Fruit fly (Drosophila melanogaster) whole organism, embryonic: Measurements from ENCODE around the gene CG8993.

Experiments
- CG10267 ChIP-seq: fragments of 200-800 bp; sonication (Bioruptor generic); optimal IDR thresholded peaks from 2 replicates; lab custom pipeline; 2018; ENCODE audit warnings: missing biosample characterization, mild to moderate bottlenecking, missing genetic modification characterization, moderate library complexity
- CG10979 ChIP-seq: fragments of 200-800 bp; sonication (Bioruptor generic); optimal IDR thresholded peaks from 2 replicates; lab custom pipeline; 2018; ENCODE audit warnings: missing biosample characterization, mild to moderate bottlenecking, missing genetic modification characterization, moderate library complexity
- CG11456 ChIP-seq: fragments of 200-800 bp; sonication (Bioruptor generic); IDR thresholded peaks from 3 replicates; pipeline ENCODE4 v1.3.6; 2022; ENCODE audit warnings: missing biosample characterization, missing genetic modification characterization
- CG11696 ChIP-seq: fragments of 200-800 bp; sonication (Bioruptor generic); IDR thresholded peaks from 2 replicates; pipeline ENCODE4 v1.3.6; 2022; ENCODE audit warnings: missing biosample characterization, missing genetic modification characterization
- CG1602 ChIP-seq: fragments of 200-800 bp; sonication (Bioruptor generic); optimal IDR thresholded peaks from 3 replicates; lab custom pipeline; 2016; ENCODE audit warnings: missing biosample characterization, missing genetic modification characterization
- CG16779 ChIP-seq: fragments of 200-800 bp; sonication (Bioruptor generic); IDR thresholded peaks from 2 replicates; pipeline ENCODE4 v1.3.6; 2022; ENCODE audit warnings: missing biosample characterization, missing genetic modification characterization
- CG17912 ChIP-seq: fragments of 200-800 bp; sonication (Bioruptor generic); optimal IDR thresholded peaks from 2 replicates; lab custom pipeline; 2018; ENCODE audit warnings: missing biosample characterization, mild to moderate bottlenecking, missing genetic modification characterization
- CG18619 ChIP-seq: fragments of 200-800 bp; sonication (Bioruptor generic); optimal IDR thresholded peaks from 3 replicates; lab custom pipeline; 2017; ENCODE audit warnings: missing biosample characterization, mild to moderate bottlenecking, missing genetic modification characterization
- CG2116 ChIP-seq: fragments of 200-800 bp; sonication (Bioruptor generic); optimal IDR thresholded peaks from 3 replicates; lab custom pipeline; 2018; ENCODE audit warnings: missing biosample characterization, mild to moderate bottlenecking, missing genetic modification characterization
- CG2202 ChIP-seq: fragments of 200-800 bp; sonication (Bioruptor generic); optimal IDR thresholded peaks from 2 replicates; lab custom pipeline; 2018; ENCODE audit warnings: missing biosample characterization, mild to moderate bottlenecking, missing genetic modification characterization
- CG32532 ChIP-seq: fragments of 200-800 bp; sonication (Bioruptor generic); IDR thresholded peaks from 2 replicates; pipeline ENCODE4 v1.3.6; 2022; ENCODE audit warnings: missing biosample characterization, missing genetic modification characterization
- CG3281 ChIP-seq: fragments of 200-800 bp; sonication (Bioruptor generic); optimal IDR thresholded peaks from 3 replicates; lab custom pipeline; 2017; ENCODE audit warnings: missing biosample characterization, mild to moderate bottlenecking, missing genetic modification characterization
- CG3847 ChIP-seq: fragments of 200-800 bp; sonication (Bioruptor generic); IDR thresholded peaks from 2 replicates; pipeline ENCODE4 v1.3.6; 2022; ENCODE audit warnings: missing biosample characterization, missing genetic modification characterization
- CG4707 ChIP-seq: fragments of 200-800 bp; sonication (Bioruptor generic); optimal IDR thresholded peaks from 2 replicates; lab custom pipeline; 2018; ENCODE audit warnings: missing biosample characterization, mild to moderate bottlenecking, missing genetic modification characterization, moderate library complexity
- CG6689 ChIP-seq: fragments of 200-800 bp; sonication (Bioruptor generic); IDR thresholded peaks from 2 replicates; pipeline ENCODE4 v1.3.6; 2022; ENCODE audit warnings: missing biosample characterization, missing genetic modification characterization
- CG7786 ChIP-seq: fragments of 200-800 bp; sonication (Bioruptor generic); optimal IDR thresholded peaks from 2 replicates; lab custom pipeline; 2016; ENCODE audit warnings: missing biosample characterization, missing genetic modification characterization
- CG7928 ChIP-seq: fragments of 200-800 bp; sonication (Bioruptor generic); optimal IDR thresholded peaks from 2 replicates; lab custom pipeline; 2017; ENCODE audit warnings: missing biosample characterization, mild to moderate bottlenecking, missing genetic modification characterization
- CG8388 ChIP-seq: fragments of 200-800 bp; sonication (Bioruptor generic); optimal IDR thresholded peaks from 2 replicates; lab custom pipeline; 2019; ENCODE audit warnings: missing biosample characterization, mild to moderate bottlenecking, missing genetic modification characterization, moderate library complexity
- Dbx ChIP-seq: fragments of 200-800 bp; sonication (Bioruptor generic); IDR thresholded peaks from 3 replicates; pipeline ENCODE4 v1.3.6; 2022; ENCODE audit warnings: missing biosample characterization, missing genetic modification characterization
- ERR ChIP-seq: fragments of 200-800 bp; sonication (Bioruptor generic); optimal IDR thresholded peaks from 2 replicates; lab custom pipeline; 2016; ENCODE audit warnings: missing biosample characterization, missing genetic modification characterization
- HLH54F ChIP-seq: fragments of 200-800 bp; sonication (Bioruptor generic); optimal IDR thresholded peaks from 3 replicates; lab custom pipeline; 2016; ENCODE audit warnings: missing biosample characterization, missing genetic modification characterization
- NC2α ChIP-seq: fragments of 200-800 bp; sonication (Bioruptor generic); optimal IDR thresholded peaks from 2 replicates; lab custom pipeline; 2016; ENCODE audit warnings: missing biosample characterization, missing genetic modification characterization
- Nf-YB ChIP-seq: fragments of 200-800 bp; sonication (Bioruptor generic); optimal IDR thresholded peaks from 3 replicates; lab custom pipeline; 2019; ENCODE audit warnings: missing biosample characterization, mild to moderate bottlenecking, missing genetic modification characterization, moderate library complexity
- Poxn ChIP-seq: fragments of 200-800 bp; sonication (Bioruptor generic); IDR thresholded peaks from 2 replicates; pipeline ENCODE4 v1.3.6; 2022; ENCODE audit warnings: missing biosample characterization, missing genetic modification characterization
- Stat92E ChIP-seq, 3 experiments: fragments of >200 bp in 2 of 3; fragments of 200-800 bp in 1 of 3; sonication (Bioruptor generic) in 1 of 3; optimal IDR thresholded peaks; 2 replicates each; lab custom pipeline; 2017 to 2019; ENCODE audit warnings: missing biosample characterization in 3 of 3, missing genetic modification characterization in 3 of 3, mild to moderate bottlenecking in 1 of 3, moderate library complexity in 1 of 3
- Xbp1 ChIP-seq: fragments of 200-800 bp; sonication (Bioruptor generic); optimal IDR thresholded peaks from 3 replicates; lab custom pipeline; 2016; ENCODE audit warnings: missing biosample characterization, mild to moderate bottlenecking, missing genetic modification characterization
- Xrp1 ChIP-seq: fragments of 200-800 bp; sonication (Bioruptor generic); IDR thresholded peaks from 2 replicates; pipeline ENCODE4 v1.3.6; 2022; ENCODE audit warnings: missing biosample characterization, missing genetic modification characterization
- bcd ChIP-seq: fragments of 200-800 bp; sonication (Bioruptor generic); optimal IDR thresholded peaks from 2 replicates; lab custom pipeline; 2017; ENCODE audit warnings: missing biosample characterization, mild to moderate bottlenecking, missing genetic modification characterization
- cato ChIP-seq: fragments of 200-800 bp; sonication (Bioruptor generic); optimal IDR thresholded peaks from 2 replicates; lab custom pipeline; 2016; ENCODE audit warnings: missing biosample characterization, missing genetic modification characterization, borderline replicate concordance
- crol ChIP-seq: fragments of 200-800 bp; sonication (Bioruptor generic); IDR thresholded peaks from 2 replicates; pipeline ENCODE4 v1.3.6; 2022; ENCODE audit warnings: missing biosample characterization, missing genetic modification characterization
- esg ChIP-seq: fragments of 200-800 bp; sonication (Bioruptor generic); conservative IDR thresholded peaks from 2 replicates; pipeline ENCODE4 v1.3.6; 2022; ENCODE audit warnings: missing biosample characterization, missing genetic modification characterization
- gem ChIP-seq: fragments of 200-800 bp; sonication (Bioruptor generic); optimal IDR thresholded peaks from 2 replicates; lab custom pipeline; 2019; ENCODE audit warnings: missing biosample characterization, mild to moderate bottlenecking, missing genetic modification characterization, moderate library complexity
- gsb-n ChIP-seq: fragments of 200-800 bp; sonication (Bioruptor generic); optimal IDR thresholded peaks from 3 replicates; lab custom pipeline; 2018; ENCODE audit warnings: missing biosample characterization, mild to moderate bottlenecking, missing genetic modification characterization
- kah ChIP-seq: fragments of 200-800 bp; sonication (Bioruptor generic); optimal IDR thresholded peaks from 2 replicates; lab custom pipeline; 2018; ENCODE audit warnings: missing biosample characterization, mild to moderate bottlenecking, missing genetic modification characterization
- oc ChIP-seq: fragments of 200-800 bp; sonication (Bioruptor generic); optimal IDR thresholded peaks from 2 replicates; lab custom pipeline; 2018; ENCODE audit warnings: missing biosample characterization, mild to moderate bottlenecking, missing genetic modification characterization, moderate library complexity
- phol ChIP-seq: fragments of 200-800 bp; sonication (Bioruptor generic); optimal IDR thresholded peaks from 3 replicates; lab custom pipeline; 2018; ENCODE audit warnings: missing biosample characterization, mild to moderate bottlenecking, missing genetic modification characterization, moderate library complexity
- pnt ChIP-seq: fragments of 200-800 bp; sonication (Bioruptor generic); optimal IDR thresholded peaks from 3 replicates; lab custom pipeline; 2016; ENCODE audit warnings: missing biosample characterization, missing genetic modification characterization
- ro ChIP-seq: fragments of 200-800 bp; sonication (Bioruptor generic); IDR thresholded peaks from 2 replicates; pipeline ENCODE4 v1.3.6; 2022; ENCODE audit warnings: missing biosample characterization, missing genetic modification characterization
- row ChIP-seq: fragments of 200-800 bp; sonication (Bioruptor generic); IDR thresholded peaks from 3 replicates; pipeline ENCODE4 v1.3.6; 2022; ENCODE audit warnings: missing biosample characterization, missing genetic modification characterization
- so ChIP-seq: fragments of 200-800 bp; sonication (Bioruptor generic); IDR thresholded peaks from 3 replicates; pipeline ENCODE4 v1.3.6; 2022; ENCODE audit warnings: missing biosample characterization, missing genetic modification characterization
- sr ChIP-seq: fragments of 200-800 bp; sonication (Bioruptor generic); IDR thresholded peaks from 3 replicates; pipeline ENCODE4 v1.3.6; 2022; ENCODE audit warnings: missing biosample characterization, missing genetic modification characterization
- tup ChIP-seq: fragments of 200-800 bp; sonication (Bioruptor generic); optimal IDR thresholded peaks from 2 replicates; lab custom pipeline; 2016; ENCODE audit warnings: missing biosample characterization, mild to moderate bottlenecking, missing genetic modification characterization, moderate library complexity
- unpg ChIP-seq: fragments of 200-800 bp; sonication (Bioruptor generic); optimal IDR thresholded peaks from 3 replicates; lab custom pipeline; 2018; ENCODE audit warnings: missing biosample characterization, mild to moderate bottlenecking, missing genetic modification characterization, moderate library complexity
- zf30C ChIP-seq: fragments of 200-800 bp; sonication (Bioruptor generic); optimal IDR thresholded peaks from 3 replicates; lab custom pipeline; 2018; ENCODE audit warnings: missing biosample characterization, mild to moderate bottlenecking, missing genetic modification characterization

CG8993 gene

DNA sequence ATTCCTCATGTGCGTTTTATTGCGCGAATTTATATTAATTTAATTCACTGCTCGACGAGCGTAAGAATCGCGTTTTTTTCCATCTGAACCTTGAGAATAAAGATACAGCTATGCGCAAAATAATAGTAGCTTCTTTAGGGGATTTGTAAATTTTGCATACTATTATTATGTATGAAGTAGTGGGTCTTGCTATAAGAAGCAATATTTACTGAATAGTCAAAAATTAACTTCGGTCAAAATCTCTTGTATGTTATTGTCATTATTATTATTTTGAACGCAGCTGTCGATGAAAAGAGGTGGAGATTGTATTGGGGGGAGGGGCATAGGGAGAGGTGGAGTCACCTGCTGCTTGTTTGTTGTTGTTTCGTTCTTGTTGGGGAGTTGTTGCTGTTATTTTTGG lies 46.8 kb downstream of the CG8993 start (continued):
- TF ChIP-seq CG7928 = peak; percentile 52
- TF ChIP-seq so (GFP tag; lab: Robert Waterston, UW) = peak; percentile 89
- TF ChIP-seq bcd (GFP tag; lab: Kevin White, UChicago) = peak; percentile 82
- TF ChIP-seq CG2202 = no peak
- peak; percentile 79 for TF ChIP-seq esg
- peak; percentile 90 for TF ChIP-seq CG32532
- peak; percentile 86 for TF ChIP-seq phol
- TF ChIP-seq Stat92E (GFP tag; optimal IDR thresholded peaks at IDR 0.05; lab: Kevin White, UChicago) = peak in 1 of 3 experiments; percentile 81
- TF ChIP-seq CG6689 = peak; percentile 85
- TF ChIP-seq gsb-n = peak; percentile 52
- TF ChIP-seq CG2116 = peak; percentile 27
- TF ChIP-seq NC2α (GFP tag; lab: Kevin White, UChicago) = peak; percentile 10
- no peak for TF ChIP-seq cato (GFP tag; lab: Kevin White, UChicago)
- TF ChIP-seq tup = peak; percentile 23
- peak; percentile 57 for TF ChIP-seq kah (GFP tag; lab: Kevin White, UChicago)
- peak; percentile 76 for TF ChIP-seq unpg (GFP tag; lab: Kevin White, UChicago)
- peak; percentile 90 for TF ChIP-seq CG3281 (GFP tag; lab: Kevin White, UChicago)
- TF ChIP-seq CG18619 = peak; percentile 60
- peak; percentile 43; the same call in 1 of the 2 replicates for TF ChIP-seq ro (GFP tag; lab: Robert Waterston, UW)
- peak; percentile 84 for TF ChIP-seq crol (GFP tag; lab: Robert Waterston, UW)
- TF ChIP-seq CG17912 (GFP tag; lab: Kevin White, UChicago) = no peak
- TF ChIP-seq sr (GFP tag; lab: Robert Waterston, UW) = 0 out of 3 replicates have a peak, but pooled peaks have one; percentile 25
- peak; percentile 68 for TF ChIP-seq Xbp1
- peak; percentile 55 for TF ChIP-seq CG7786 (GFP tag; lab: Kevin White, UChicago)
- peak; percentile 90 for TF ChIP-seq CG3847 (GFP tag; lab: Robert Waterston, UW)
- peak; percentile 86 for TF ChIP-seq CG10267 (tag; lab: Kevin White, UChicago)
- TF ChIP-seq CG16779 (GFP tag; lab: Robert Waterston, UW) = peak; percentile 77
- peak; percentile 96 for TF ChIP-seq CG11696 (GFP tag; lab: Robert Waterston, UW)
- peak; percentile 90 for TF ChIP-seq row (GFP tag; lab: Robert Waterston, UW)
- peak; percentile 89 for TF ChIP-seq CG10979 (tag; lab: Kevin White, UChicago)
- peak; percentile 41 for TF ChIP-seq oc (tag; lab: Kevin White, UChicago)
- peak; percentile 83 for TF ChIP-seq gem (tag; lab: Kevin White, UChicago)
- TF ChIP-seq ERR (GFP tag; lab: Kevin White, UChicago) = no peak
- TF ChIP-seq CG11456 = peak; percentile 87
- TF ChIP-seq CG8388 (GFP tag; lab: Kevin White, UChicago) = peak; percentile 62
- peak; percentile 56 for TF ChIP-seq pnt
- no peak for TF ChIP-seq zf30C (GFP tag; lab: Kevin White, UChicago)
- peak; percentile 59 for TF ChIP-seq Nf-YB (GFP tag; lab: Kevin White, UChicago)
- TF ChIP-seq CG1602 (GFP tag; lab: Kevin White, UChicago) = peak; percentile 59
- peak; percentile 83 for TF ChIP-seq Dbx (GFP tag; lab: Robert Waterston, UW)
- peak; percentile 55 for TF ChIP-seq Poxn
- TF ChIP-seq HLH54F = peak; percentile 63
- peak; percentile 32 for TF ChIP-seq CG4707 (GFP tag; lab: Kevin White, UChicago)
- peak; percentile 90 for TF ChIP-seq Xrp1
